Worm (Caenorhabditis elegans): ENCODE results near the gene Y47D7A.11.
"Not testable (repeated sequence)": the region's sequence is repeated elsewhere in the genome, so short reads cannot be mapped to it uniquely, and the experiment has no call there.

Gene Y47D7A.11

DNA sequence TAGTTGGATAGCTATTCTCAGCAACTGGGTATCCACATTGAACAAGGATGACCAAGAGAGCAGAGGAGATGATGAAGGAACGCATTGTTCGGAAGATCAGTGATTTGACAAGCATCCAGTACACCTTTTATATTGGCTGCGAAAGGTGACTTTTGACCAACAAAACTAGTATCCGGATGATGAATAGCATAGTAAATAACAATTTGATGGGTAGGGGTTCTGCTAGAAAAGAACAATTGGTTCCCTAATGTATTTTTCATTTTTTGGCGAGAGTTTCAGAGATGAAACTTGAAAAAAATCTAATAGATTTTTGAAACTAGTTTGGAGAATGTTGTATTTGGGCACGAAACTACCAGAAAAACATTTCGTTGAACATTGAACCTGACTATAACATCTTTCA, at the start of gene Y47D7A.11:
TSS of gene Y47D7A.11 (minus strand) at position 101 of the 400 bp plus-strand sequence.
- TF ChIP-seq unc-62 (GFP tag; optimal IDR thresholded peaks at IDR 0.05): no peak

DNA sequence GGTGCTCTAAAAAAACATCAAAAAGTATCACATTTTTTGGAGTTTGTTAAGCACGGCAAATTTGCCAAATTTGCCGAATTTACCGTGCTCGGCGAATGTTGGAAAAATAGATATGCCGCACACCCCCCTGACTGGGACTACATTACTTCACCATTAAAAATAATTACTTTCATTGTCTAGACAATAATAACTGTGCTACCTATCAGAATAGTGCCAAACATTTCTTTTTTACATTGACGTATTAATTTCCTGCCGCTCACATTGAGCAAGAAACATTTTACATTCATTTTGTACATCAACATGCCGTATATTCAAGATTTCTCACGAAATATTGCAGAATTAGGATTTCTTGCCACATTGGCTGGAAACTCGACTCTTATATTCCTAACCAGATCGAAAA, 46.4 kb upstream of the Y47D7A.11 start, which contains the start of gene str-35:
TSS of gene str-35 (plus strand) at position 301 of the 400 bp plus-strand sequence.
- TF ChIP-seq unc-62 (GFP tag; optimal IDR thresholded peaks at IDR 0.05): not testable (repeated sequence)

DNA sequence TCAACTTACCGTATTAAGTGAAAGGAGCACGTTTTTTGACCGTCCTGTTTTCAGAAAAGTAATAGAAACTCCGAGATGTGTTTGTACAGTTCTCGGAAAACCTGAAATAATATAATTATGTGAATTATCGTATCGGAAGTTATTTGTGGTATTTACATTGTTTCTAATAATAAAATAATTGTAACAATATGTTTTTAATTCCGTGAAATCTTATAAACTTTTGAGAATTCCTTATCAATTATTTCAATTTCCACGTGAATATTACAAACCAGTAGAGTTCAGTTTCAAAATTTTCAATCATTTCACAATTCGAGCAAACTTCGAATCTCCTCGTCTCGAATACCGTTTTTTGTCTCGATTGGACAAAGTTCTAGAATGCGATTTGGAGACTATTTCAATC, 43.0 kb upstream of the Y47D7A.11 start, which contains the start of gene T08H10.3:
TSS of gene T08H10.3 (plus strand) at position 301 of the 400 bp plus-strand sequence.
- no peak for TF ChIP-seq unc-62 (GFP tag; optimal IDR thresholded peaks at IDR 0.05)

DNA sequence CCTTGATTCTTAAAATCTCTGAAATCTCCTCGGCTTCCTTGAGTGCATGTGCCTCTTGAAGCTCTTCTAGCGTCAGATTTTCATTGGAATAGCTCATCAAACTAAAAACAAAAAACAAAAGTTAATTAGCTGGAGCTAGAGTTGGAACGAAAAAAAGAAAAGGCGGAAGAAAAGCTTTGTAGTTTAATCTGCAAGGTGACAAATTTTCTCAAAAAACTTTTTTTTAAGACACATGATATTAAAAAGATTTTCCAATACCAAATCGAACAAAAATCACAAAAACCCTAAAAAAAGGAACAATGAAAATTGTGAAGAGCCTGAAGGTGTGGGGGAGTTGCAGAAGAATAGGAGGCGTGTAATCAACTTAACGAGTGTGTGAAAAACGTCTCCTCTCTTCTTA, 26.5 kb upstream of the Y47D7A.11 start, which contains the start of gene gnrr-5:
TSS of gene gnrr-5 (minus strand) at position 101 of the 400 bp plus-strand sequence.
- TF ChIP-seq unc-62 (GFP tag; optimal IDR thresholded peaks at IDR 0.05): no peak

DNA sequence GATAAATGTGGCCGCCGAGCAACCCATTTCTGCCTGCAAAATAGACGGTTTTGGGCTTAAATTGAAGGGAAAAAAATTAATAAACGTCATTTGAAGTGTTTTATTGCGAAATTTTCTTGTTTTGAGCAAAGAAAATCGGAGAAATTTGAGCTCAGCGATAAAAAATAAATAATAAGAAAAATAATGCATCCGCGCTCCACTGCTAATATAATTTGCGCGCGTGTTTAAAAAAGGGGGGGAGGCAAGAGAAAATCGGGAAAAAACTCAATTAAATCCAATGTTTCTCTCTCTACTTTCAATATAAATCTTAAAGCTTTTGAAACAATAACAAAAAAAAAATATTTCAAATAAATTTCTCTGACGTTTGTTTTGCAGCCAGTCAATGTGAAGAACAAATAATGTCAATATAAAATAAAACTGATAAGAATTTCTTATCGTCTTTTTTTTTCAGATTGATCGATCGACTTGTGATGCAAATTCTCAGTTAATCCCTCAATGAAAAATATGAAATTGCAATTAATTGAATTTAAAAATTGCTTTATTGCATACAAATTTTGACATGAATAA, 22.5 kb upstream of the Y47D7A.11 start, which contains the start of gene rft-2:
TSS of gene rft-2 (minus strand) at position 41 of the 567 bp plus-strand sequence.
- TF ChIP-seq unc-62 (GFP tag; optimal IDR thresholded peaks at IDR 0.05): no peak

DNA sequence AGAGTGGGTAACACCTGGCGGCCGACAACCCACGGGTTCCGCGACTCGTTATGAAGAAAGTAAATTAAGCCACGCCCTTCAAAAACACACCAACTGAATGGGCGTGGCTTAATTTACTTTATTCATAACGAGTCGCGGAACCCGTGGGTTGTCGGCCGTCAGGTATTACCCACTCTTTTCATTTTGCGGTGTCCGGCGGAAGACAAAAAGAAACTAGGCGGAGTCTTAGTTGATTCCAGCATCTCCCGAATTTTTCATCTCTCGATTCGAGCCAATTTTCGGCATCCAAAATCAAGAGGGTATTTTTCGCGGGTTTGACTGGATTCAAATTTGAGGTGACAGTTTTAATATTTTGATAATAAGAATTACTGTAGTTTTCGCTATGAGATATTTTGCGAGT, 19.5 kb upstream of the Y47D7A.11 start:
- TF ChIP-seq unc-62 (GFP tag; optimal IDR thresholded peaks at IDR 0.05): no peak

DNA sequence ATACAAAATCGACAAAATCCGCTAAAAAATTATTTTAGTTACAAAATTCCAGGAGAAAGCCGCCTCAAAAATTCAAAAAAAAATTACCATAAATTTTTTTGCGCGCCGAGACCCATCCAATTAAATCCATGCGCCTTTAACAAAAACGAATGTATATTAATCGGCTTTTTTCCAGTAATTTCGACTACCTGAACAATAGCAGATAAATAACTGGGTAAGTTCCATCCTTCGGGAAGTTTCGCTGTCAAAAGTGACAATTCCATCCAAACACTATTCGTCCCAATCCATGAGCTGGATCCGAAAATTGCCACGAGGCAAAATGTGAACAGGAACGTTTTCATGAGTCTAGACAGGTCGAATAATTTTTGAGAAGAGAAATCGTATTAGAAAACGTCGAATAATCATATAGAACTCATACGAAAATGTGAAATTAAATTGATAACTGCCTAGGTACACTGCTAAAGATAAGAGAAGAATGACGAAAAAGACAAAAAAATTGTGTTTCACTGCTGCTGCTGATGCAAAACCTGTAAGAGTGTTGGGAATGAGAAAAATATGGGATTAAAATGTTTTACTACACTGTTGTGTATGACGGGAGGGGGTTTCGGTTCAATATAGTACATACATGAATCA, 14.8 kb upstream of the Y47D7A.11 start, which contains the start of gene rft-1:
TSS of gene rft-1 (minus strand) at position 475 of the 633 bp plus-strand sequence.
- TF ChIP-seq unc-62 (GFP tag; optimal IDR thresholded peaks at IDR 0.05): no peak

DNA sequence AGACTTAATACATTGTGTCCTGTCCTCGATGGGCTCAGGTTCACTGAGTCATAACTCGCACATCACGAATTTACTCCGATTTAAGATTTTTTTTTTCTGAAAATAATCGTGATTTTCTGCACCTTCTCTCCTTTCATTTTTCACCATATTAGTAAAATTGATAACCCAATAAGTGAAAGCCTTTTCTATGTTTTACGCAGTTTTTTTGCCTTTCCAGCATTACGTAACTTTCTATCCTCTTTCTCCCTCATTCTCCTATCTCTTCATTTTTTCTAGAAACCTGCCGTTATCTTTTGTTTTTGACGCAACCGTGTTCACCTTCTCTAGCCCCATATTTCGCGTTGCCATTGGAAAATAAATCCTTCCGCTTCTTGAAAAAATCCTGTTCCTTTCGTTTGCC, 9.1 kb upstream of the Y47D7A.11 start:
- no peak for TF ChIP-seq unc-62 (GFP tag; optimal IDR thresholded peaks at IDR 0.05)

DNA sequence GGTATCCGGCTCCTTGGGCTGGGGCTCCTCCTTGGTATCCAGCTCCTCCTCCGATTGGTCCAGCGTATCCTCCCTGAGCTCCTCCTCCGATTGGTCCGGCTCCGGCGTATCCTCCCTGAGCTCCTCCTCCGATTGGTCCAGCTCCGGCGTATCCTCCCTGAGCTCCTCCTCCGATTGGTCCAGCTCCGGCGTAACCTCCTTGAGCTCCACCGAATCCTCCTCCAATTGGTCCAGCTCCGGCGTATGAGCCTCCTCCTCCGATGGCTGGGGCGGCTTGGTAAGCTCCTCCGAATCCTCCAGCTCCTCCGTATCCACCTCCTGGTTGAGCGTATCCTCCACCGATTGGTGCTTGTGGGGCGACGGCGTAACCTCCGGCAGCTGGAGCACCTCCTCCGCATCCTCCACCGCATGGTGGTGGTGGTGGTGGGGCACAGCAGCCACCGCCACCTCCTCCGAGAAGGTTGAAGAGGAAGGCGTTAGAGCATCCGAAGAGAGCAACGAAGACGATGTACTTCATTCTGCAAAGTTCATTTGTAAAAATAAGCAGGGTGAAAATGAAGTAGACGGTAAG, 7.4 kb upstream of the Y47D7A.11 start, which contains the start of gene Y47D7A.13:
TSS of gene Y47D7A.13 (minus strand) at position 517 of the 571 bp plus-strand sequence.
- no peak for TF ChIP-seq unc-62 (GFP tag; optimal IDR thresholded peaks at IDR 0.05)

DNA sequence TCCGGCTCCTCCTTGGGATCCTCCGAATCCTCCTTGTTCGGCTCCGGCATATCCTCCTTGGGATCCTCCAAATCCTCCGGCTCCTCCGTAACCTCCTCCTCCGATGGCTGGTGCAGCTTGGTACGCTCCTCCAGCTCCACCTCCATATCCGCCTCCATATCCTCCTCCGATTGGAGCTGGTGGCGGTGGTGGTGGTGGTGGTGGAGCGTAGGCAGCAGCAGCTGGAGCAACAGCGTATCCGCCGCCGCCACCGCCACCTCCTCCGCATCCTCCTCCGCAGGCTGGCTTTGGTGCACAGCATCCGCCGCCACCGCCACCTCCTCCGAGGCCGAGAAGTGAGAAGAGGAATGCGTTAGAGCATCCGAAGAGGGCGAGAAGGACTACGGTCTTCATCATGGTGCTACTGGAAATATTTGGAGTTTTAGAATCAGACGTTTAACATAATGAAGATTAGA, 4.7 kb upstream of the Y47D7A.11 start, which contains the start of gene Y47D7A.15:
TSS of gene Y47D7A.15 (minus strand) at position 405 of the 455 bp plus-strand sequence.
- no peak for TF ChIP-seq unc-62 (GFP tag; optimal IDR thresholded peaks at IDR 0.05)

DNA sequence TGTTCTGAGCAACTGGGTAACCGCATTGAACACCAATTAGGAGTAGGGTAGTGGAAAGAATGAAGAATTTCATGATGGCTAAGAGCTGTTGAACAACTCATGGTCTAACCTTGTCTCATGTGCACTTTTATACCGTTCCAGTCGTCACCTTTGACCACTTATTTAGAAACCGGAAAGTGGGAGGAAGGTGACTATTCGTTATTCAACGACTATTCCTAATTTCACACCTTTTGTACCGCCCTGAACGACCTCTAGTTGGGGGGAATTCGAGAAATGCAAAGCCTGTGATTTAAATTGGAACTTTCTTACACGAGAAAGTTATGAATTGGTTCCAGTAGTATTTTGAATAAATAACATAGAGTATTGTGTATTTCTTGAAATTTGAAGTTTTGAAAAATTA, 1.5 kb upstream of the Y47D7A.11 start, which contains the start of gene Y47D7A.12:
TSS of gene Y47D7A.12 (minus strand) at position 101 of the 400 bp plus-strand sequence.
- no peak for TF ChIP-seq unc-62 (GFP tag; optimal IDR thresholded peaks at IDR 0.05)

DNA sequence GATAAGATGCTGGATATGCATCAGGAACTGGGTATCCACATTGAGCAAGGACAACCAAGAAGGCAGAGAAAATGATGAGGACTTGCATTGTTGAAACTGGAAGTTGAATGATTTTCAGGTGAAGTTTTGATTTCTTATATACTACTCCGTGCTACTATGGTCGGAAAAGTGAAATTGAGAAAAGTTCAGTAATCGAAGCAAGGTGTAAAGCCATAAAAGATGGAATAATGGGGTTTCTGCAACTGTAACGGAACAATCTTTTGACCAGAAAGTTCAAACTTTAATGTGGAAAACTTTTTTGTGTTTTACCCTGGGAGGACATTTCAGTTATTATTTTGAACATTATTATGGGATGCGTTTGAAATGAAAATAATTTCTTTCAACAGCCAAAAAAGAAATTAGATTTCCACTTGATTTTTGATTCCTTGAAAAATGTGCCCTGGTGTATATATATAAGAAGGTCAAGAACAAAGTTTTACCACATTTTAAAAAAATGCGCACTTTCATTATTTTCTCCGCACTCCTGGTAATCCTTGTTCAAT, 4.2 kb downstream of the Y47D7A.11 start, which contains the start of the genes Y47D7A.9 and Y47D7A.19:
TSS of gene Y47D7A.9 (minus strand) at position 101 of the 542 bp plus-strand sequence.
TSS of gene Y47D7A.19 (plus strand) at position 492 of the 542 bp plus-strand sequence.
- TF ChIP-seq unc-62 (GFP tag; optimal IDR thresholded peaks at IDR 0.05): no peak

DNA sequence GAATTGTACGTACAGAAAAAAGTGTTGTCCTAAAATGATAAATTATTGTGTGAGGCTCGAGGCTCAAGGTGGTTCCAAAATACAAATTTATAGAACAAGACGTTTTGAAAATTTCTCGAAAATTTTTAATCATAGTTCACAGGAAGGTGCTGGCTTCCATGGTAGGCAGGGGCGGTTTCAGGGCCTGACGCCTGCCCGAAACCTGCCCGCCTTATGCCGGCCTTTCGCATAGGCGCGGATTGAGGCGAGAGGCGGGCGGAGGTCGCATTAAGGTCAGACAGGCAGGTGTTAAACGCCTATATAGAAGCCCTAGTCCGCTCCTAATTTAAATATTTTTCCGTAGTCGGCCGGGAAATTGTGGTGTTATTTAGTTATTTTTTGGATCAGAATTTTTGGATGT, 5.0 kb downstream of the Y47D7A.11 start:
- TF ChIP-seq unc-62 (GFP tag; optimal IDR thresholded peaks at IDR 0.05): no peak

DNA sequence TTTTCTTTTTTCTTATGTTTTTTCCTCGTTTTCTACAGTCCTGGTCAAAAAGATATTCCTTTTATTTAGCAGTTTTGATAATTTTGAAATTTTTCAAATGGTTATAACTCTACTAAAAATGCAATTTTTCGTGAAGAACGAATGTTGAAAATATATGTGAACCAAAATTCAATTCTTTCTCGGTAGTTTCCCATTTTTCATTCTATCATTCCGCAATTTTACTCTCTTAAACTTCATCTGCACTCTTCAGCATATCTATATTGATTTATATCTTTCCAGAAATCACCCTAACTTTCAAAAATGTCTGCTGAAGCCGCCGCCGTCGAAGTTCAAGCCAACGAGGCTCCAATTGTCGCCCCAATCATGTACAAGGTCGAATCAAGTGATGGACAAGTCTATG, 6.0 kb downstream of the Y47D7A.11 start, which contains the start of gene skr-7:
TSS of gene skr-7 (plus strand) at position 301 of the 400 bp plus-strand sequence.
- TF ChIP-seq unc-62 (GFP tag; optimal IDR thresholded peaks at IDR 0.05): no peak

DNA sequence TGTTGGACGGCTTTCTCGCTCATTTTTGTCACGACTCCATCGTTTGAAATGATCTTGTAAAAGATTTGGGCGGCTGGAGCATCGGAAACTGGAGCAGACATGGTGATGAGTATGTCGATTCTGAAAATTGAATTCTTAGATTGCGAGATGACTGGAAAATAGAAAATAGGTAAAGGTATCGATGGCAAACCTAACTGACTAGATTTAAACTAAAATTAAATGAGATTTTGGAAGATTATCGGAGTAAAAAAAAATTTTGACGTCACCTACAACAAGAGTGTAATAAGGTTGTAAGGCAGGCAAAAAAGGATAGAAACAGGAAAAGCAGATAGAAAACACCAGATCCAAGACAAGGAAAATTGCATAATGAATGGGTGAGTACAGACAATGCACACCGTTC, 6.6 kb downstream of the Y47D7A.11 start, which contains the start of gene skr-14:
TSS of gene skr-14 (minus strand) at position 101 of the 400 bp plus-strand sequence.
- no peak for TF ChIP-seq unc-62 (GFP tag; optimal IDR thresholded peaks at IDR 0.05)

Data from whole organism, dauer.